Fruit fly (Drosophila melanogaster): ENCODE data around the gene CG42824.
A peak's percentile ranks its signal among the peaks of the same experiment; 100 is the strongest.

dm6 chr3R:17394318-17395188 lies 11.8 kb downstream of the CG42824 start, which contains the start of gene CREG:
- no peak for TF ChIP-seq Abd-B (GFP tag; optimal IDR thresholded peaks at IDR 0.05)
- TF ChIP-seq N (GFP tag; optimal IDR thresholded peaks at IDR 0.05) = no peak
- no peak for TF ChIP-seq usp (GFP tag; optimal IDR thresholded peaks at IDR 0.05)
- no peak for TF ChIP-seq Rel (GFP tag; optimal IDR thresholded peaks at IDR 0.05)
- TF ChIP-seq Rel (tag; optimal IDR thresholded peaks at IDR 0.05) = peak; percentile 34
- no peak for TF ChIP-seq jim (GFP tag; optimal IDR thresholded peaks at IDR 0.05)
- TF ChIP-seq Hr83 (GFP tag; optimal IDR thresholded peaks at IDR 0.05; ENCODE audit: poor library complexity, severe bottlenecking) = peak; percentile 66
- TF ChIP-seq tai (GFP tag; optimal IDR thresholded peaks at IDR 0.05) = peak; percentile 19
- TF ChIP-seq foxo (GFP tag; optimal IDR thresholded peaks at IDR 0.05) = peak in 1 of 2 experiments; percentile 48
- peak; percentile 34 for TF ChIP-seq Sp1 (GFP tag; optimal IDR thresholded peaks at IDR 0.05)
